Fruit fly (Drosophila melanogaster) whole organism, embryonic: Measurements from ENCODE around the gene dpr20.

Source experiments
- HLH54F ChIP-seq: fragments of 200-800 bp; sonication (Bioruptor generic); optimal IDR thresholded peaks from 3 replicates; lab custom pipeline; 2016; ENCODE audit warnings: missing biosample characterization, missing genetic modification characterization
- Sin3A ChIP-seq: fragments of >200 bp; optimal IDR thresholded peaks from 2 replicates; lab custom pipeline; 2018

dm6 chr3L:903900-904299 is 46.9 kb upstream of the dpr20 start:
- no peak for TF ChIP-seq HLH54F (GFP tag; lab: Kevin White, UChicago)
- no peak for TF ChIP-seq Sin3A
